Worm (Caenorhabditis elegans) whole organism, L4 larva: ENCODE data around the gene R02F2.9.

Experiments used
- D1046.2 ChIP-seq: fragments of 200-800 bp; sonication (Bioruptor generic); IDR thresholded peaks from 2 replicates; pipeline ENCODE4 v1.3.6; 2022; ENCODE audit warnings: missing genetic modification characterization, missing compliant biosample characterization
- T20F7.1 ChIP-seq: fragments of 200-800 bp; sonication (Bioruptor generic); optimal IDR thresholded peaks from 2 replicates; lab custom pipeline; 2018; ENCODE audit warnings: mild to moderate bottlenecking, missing genetic modification characterization, missing compliant biosample characterization
- Y105C5A.15 ChIP-seq: fragments of 200-800 bp; sonication (Bioruptor generic); IDR thresholded peaks from 2 replicates; pipeline ENCODE4 v1.3.6; 2022; ENCODE audit warnings: missing genetic modification characterization, missing compliant biosample characterization
- aly-2 ChIP-seq: sonication (generic microtip); optimal IDR thresholded peaks from 2 replicates; lab custom pipeline; 2018; ENCODE audit warnings: missing biosample characterization, missing genetic modification characterization
- arid-1 ChIP-seq: fragments of 200-800 bp; sonication (Bioruptor generic); conservative IDR thresholded peaks from 2 replicates; pipeline ENCODE4 v1.3.6; 2022; ENCODE audit warnings: missing genetic modification reagents, missing genetic modification characterization, missing compliant biosample characterization
- ceh-28 ChIP-seq: fragments of 150-350 bp; optimal IDR thresholded peaks from 2 replicates; lab custom pipeline; 2014; ENCODE audit warnings: missing biosample characterization, missing genetic modification reagents, missing genetic modification characterization
- ceh-44 ChIP-seq: fragments of 200-800 bp; sonication (Bioruptor generic); IDR thresholded peaks from 2 replicates; pipeline ENCODE4 v1.3.6; 2022; ENCODE audit warnings: missing genetic modification reagents, missing genetic modification characterization, missing compliant biosample characterization
- ceh-62 ChIP-seq: sonication (generic microtip); optimal IDR thresholded peaks from 2 replicates; lab custom pipeline; 2017; ENCODE audit warnings: missing biosample characterization, missing genetic modification characterization
- ces-1 ChIP-seq: fragments of 150-350 bp; sonication (generic microtip); optimal IDR thresholded peaks from 4 replicates; lab custom pipeline; 2014; ENCODE audit warnings: missing biosample characterization, missing genetic modification reagents, missing genetic modification characterization
- daf-16 ChIP-seq, 3 experiments: sonication (generic microtip); optimal IDR thresholded peaks; 2 replicates each; lab custom pipeline; 2016 to 2017; ENCODE audit warnings: missing genetic modification characterization in 3 of 3, missing genetic modification reagents in 3 of 3, mild to moderate bottlenecking in 2 of 3, missing compliant biosample characterization in 2 of 3, missing biosample characterization in 1 of 3, moderate library complexity in 1 of 3
- dve-1 ChIP-seq: sonication (generic microtip); optimal IDR thresholded peaks from 2 replicates; lab custom pipeline; 2017; ENCODE audit warnings: antibody characterized with exemption, mild to moderate bottlenecking, missing genetic modification characterization, missing compliant biosample characterization; ENCODE audit not compliant: insufficient read depth
- egl-43 ChIP-seq: fragments of 200-800 bp; sonication (Bioruptor generic); IDR thresholded peaks from 2 replicates; pipeline ENCODE4 v1.3.6; 2022; ENCODE audit warnings: missing genetic modification reagents, missing genetic modification characterization, missing compliant biosample characterization
- fkh-10 ChIP-seq: fragments of 150-350 bp; optimal IDR thresholded peaks from 2 replicates; lab custom pipeline; 2014; ENCODE audit warnings: missing biosample characterization, missing genetic modification reagents, missing genetic modification characterization
- fos-1 ChIP-seq: fragments of 150-350 bp; optimal IDR thresholded peaks from 2 replicates; lab custom pipeline; 2014; ENCODE audit warnings: missing biosample characterization, missing genetic modification characterization
- hlh-11 ChIP-seq: fragments of 200-800 bp; sonication (Bioruptor generic); optimal IDR thresholded peaks from 2 replicates; lab custom pipeline; 2018; ENCODE audit warnings: mild to moderate bottlenecking, missing genetic modification characterization, missing compliant biosample characterization
- jun-1 ChIP-seq: fragments of 150-350 bp; optimal IDR thresholded peaks from 2 replicates; lab custom pipeline; 2014; ENCODE audit warnings: missing biosample characterization, missing genetic modification reagents, missing genetic modification characterization
- lim-7 ChIP-seq: fragments of 200-800 bp; sonication (Bioruptor generic); IDR thresholded peaks from 2 replicates; pipeline ENCODE4 v1.3.6; 2022; ENCODE audit warnings: missing genetic modification characterization, missing compliant biosample characterization
- lin-1 ChIP-seq: fragments of 200-800 bp; sonication (Bioruptor generic); IDR thresholded peaks from 2 replicates; pipeline ENCODE4 v1.3.6; 2022; ENCODE audit warnings: missing genetic modification reagents, missing genetic modification characterization, missing compliant biosample characterization
- lin-15B ChIP-seq: fragments of 150-350 bp; sonication (generic microtip); optimal IDR thresholded peaks from 3 replicates; lab custom pipeline; 2014; ENCODE audit warnings: missing biosample characterization, missing genetic modification characterization
- lin-29 ChIP-seq: fragments of 200-800 bp; sonication (Bioruptor generic); IDR thresholded peaks from 2 replicates; pipeline ENCODE4 v1.3.6; 2022; ENCODE audit warnings: missing genetic modification reagents, missing genetic modification characterization, missing compliant biosample characterization
- mdt-29 ChIP-seq: fragments of 200-800 bp; sonication (Bioruptor generic); IDR thresholded peaks from 2 replicates; pipeline ENCODE4 v1.3.6; 2022; ENCODE audit warnings: missing genetic modification reagents, missing genetic modification characterization, missing compliant biosample characterization
- mxl-3 ChIP-seq: fragments of 200-800 bp; sonication (Bioruptor generic); optimal IDR thresholded peaks from 2 replicates; lab custom pipeline; 2018; ENCODE audit warnings: mild to moderate bottlenecking, missing genetic modification characterization, missing compliant biosample characterization
- nhr-111 ChIP-seq: fragments of 200-800 bp; sonication (Bioruptor generic); optimal IDR thresholded peaks from 2 replicates; lab custom pipeline; 2018; ENCODE audit warnings: mild to moderate bottlenecking, missing genetic modification characterization, missing compliant biosample characterization
- nhr-42 ChIP-seq: fragments of 200-800 bp; sonication (Bioruptor generic); IDR thresholded peaks from 2 replicates; pipeline ENCODE4 v1.3.6; 2022; ENCODE audit warnings: missing genetic modification characterization, missing compliant biosample characterization
- nhr-76 ChIP-seq: fragments of 150-350 bp; optimal IDR thresholded peaks from 2 replicates; lab custom pipeline; 2014; ENCODE audit warnings: missing biosample characterization, missing genetic modification characterization
- nhr-77 ChIP-seq: fragments of 150-350 bp; optimal IDR thresholded peaks from 2 replicates; lab custom pipeline; 2014; ENCODE audit warnings: missing biosample characterization, missing genetic modification characterization
- pha-4 ChIP-seq, 2 experiments: fragments of 150-350 bp in 1 of 2; fragments of 200-800 bp in 1 of 2; sonication (Bioruptor generic) in 1 of 2; IDR thresholded peaks in 1 of 2; optimal IDR thresholded peaks in 1 of 2; 2 replicates each; pipeline versions ENCODE4 v1.3.6 to Lab custom; 2014 to 2022; ENCODE audit warnings: missing genetic modification characterization in 2 of 2, missing genetic modification reagents in 2 of 2, missing biosample characterization in 1 of 2, missing compliant biosample characterization in 1 of 2
- php-3 ChIP-seq: fragments of 200-800 bp; sonication (Bioruptor generic); IDR thresholded peaks from 2 replicates; pipeline ENCODE4 v1.3.6; 2022; ENCODE audit warnings: missing genetic modification reagents, missing genetic modification characterization, missing compliant biosample characterization
- pqm-1 ChIP-seq: sonication (generic microtip); optimal IDR thresholded peaks from 2 replicates; lab custom pipeline; 2017; ENCODE audit warnings: missing biosample characterization, missing genetic modification characterization
- saeg-2 ChIP-seq: fragments of 200-800 bp; sonication (Bioruptor generic); IDR thresholded peaks from 2 replicates; pipeline ENCODE4 v1.3.6; 2022; ENCODE audit warnings: missing genetic modification reagents, missing genetic modification characterization, missing compliant biosample characterization
- set-16 ChIP-seq: fragments of 200-800 bp; sonication (Bioruptor generic); IDR thresholded peaks from 2 replicates; pipeline ENCODE4 v1.3.6; 2022; ENCODE audit warnings: missing genetic modification reagents, missing genetic modification characterization, missing compliant biosample characterization
- snpc-4 ChIP-seq: fragments of 150-350 bp; optimal IDR thresholded peaks from 2 replicates; lab custom pipeline; 2014; ENCODE audit warnings: missing biosample characterization, missing genetic modification characterization
- spr-3 ChIP-seq: fragments of 200-800 bp; sonication (Bioruptor generic); optimal IDR thresholded peaks from 2 replicates; lab custom pipeline; 2018; ENCODE audit warnings: mild to moderate bottlenecking, missing genetic modification characterization, missing compliant biosample characterization
- unc-130 ChIP-seq: sonication (generic microtip); optimal IDR thresholded peaks from 2 replicates; lab custom pipeline; 2016; ENCODE audit warnings: missing genetic modification reagents, missing genetic modification characterization, missing compliant biosample characterization
- unc-62 ChIP-seq, 3 experiments: fragments of 150-350 bp in 1 of 3; sonication (generic microtip); optimal IDR thresholded peaks in 2 of 3; peaks in 1 of 3; 1 replicate in 1 of 3; 2 replicates in 2 of 3; lab custom pipeline; 2014 to 2017; ENCODE audit warnings: missing biosample characterization in 3 of 3, missing genetic modification characterization in 3 of 3, missing genetic modification reagents in 3 of 3, missing genotype in 1 of 3
- ztf-11 ChIP-seq: fragments of 150-350 bp; optimal IDR thresholded peaks from 2 replicates; lab custom pipeline; 2014; ENCODE audit warnings: missing biosample characterization, missing genetic modification characterization

R02F2.9 gene

DNA sequence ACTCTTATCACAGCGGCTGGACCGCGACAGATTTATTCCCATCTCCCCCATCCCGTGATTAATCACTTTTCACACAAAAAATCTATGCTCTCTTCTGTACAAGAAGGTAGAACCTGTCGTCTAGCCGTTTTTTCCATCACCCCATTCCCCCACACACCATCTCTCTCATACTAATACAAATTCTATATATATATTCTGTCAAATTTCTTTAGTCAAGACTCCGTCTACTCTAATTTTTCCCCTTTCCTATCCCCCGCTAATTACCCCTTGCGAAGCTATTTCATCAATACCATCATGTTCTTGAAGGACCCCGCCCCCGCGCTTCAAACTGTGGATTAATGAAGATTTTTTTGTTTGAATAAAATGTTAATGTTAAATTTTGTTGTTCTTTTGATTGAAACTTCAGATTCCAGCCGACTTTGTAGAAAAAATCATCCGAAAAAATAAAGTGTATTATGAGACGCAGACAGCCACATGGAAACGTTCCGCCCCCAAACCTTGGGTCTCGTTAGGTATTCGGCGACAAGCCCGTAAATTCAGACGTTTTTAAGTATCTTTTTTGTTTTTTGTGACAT is 7.1 kb downstream of the R02F2.9 start (continued):
- TF ChIP-seq lim-7 (GFP tag; lab: Robert Waterston, UW) (peak; percentile 43; the same call in 1 of the 2 replicates), nhr-77 (tag; lab: Kevin White, UChicago) (no peak), daf-16 (GFP tag; optimal IDR thresholded peaks at IDR 0.05; lab: Kevin White, UChicago) (no peak), daf-16 (tag; optimal IDR thresholded peaks at IDR 0.05; lab: Kevin White, UChicago) (peak; percentile 32), fos-1 (no peak), nhr-42 (GFP tag; lab: Robert Waterston, UW) (peak; percentile 27; the same call in 1 of the 2 replicates), aly-2 (tag; lab: Kevin White, UChicago) (no peak), lin-29 (GFP tag; lab: Robert Waterston, UW) (no peak), pha-4 (GFP tag; IDR thresholded peaks at IDR 0.05; lab: Robert Waterston, UW) (no peak), pha-4 (tag; optimal IDR thresholded peaks at IDR 0.05; lab: Kevin White, UChicago) (no peak), Y105C5A.15 (GFP tag; lab: Robert Waterston, UW) (no peak), T20F7.1 (GFP tag; lab: Kevin White, UChicago) (peak; percentile 67)
- TF ChIP-seq, all 104 proteins: peak for 27

DNA sequence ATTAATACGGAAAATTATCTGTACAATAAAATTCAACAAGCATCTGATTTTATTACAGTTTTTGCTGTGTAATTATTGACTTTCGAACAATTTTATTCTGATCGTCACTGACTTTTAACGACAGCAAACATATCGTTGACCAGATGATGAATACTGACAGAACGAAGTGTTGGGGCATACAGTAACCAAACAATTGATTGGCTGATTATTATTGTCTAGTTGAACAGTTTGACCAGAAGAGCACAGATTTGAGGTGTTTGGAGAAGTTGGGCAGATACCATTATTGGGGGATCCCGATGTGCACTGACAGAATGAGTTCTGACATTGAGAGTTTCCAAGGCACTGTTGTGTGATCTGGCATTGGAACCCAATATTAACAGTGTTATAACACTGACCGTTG is 7.9 kb downstream of the R02F2.9 start:
- TF ChIP-seq set-16 (no peak), ceh-62 (tag; lab: Kevin White, UChicago) (no peak), unc-130 (no peak), mxl-3 (GFP tag; lab: Kevin White, UChicago) (no peak), snpc-4 (tag; lab: Kevin White, UChicago) (no peak), ceh-44 (GFP tag; lab: Robert Waterston, UW) (no peak), ces-1 (no peak), spr-3 (GFP tag; lab: Kevin White, UChicago) (no peak), fkh-10 (GFP tag; lab: Kevin White, UChicago) (no peak), pqm-1 (tag; lab: Kevin White, UChicago) (no peak), php-3 (no peak), jun-1 (tag; lab: Kevin White, UChicago) (no peak)

DNA sequence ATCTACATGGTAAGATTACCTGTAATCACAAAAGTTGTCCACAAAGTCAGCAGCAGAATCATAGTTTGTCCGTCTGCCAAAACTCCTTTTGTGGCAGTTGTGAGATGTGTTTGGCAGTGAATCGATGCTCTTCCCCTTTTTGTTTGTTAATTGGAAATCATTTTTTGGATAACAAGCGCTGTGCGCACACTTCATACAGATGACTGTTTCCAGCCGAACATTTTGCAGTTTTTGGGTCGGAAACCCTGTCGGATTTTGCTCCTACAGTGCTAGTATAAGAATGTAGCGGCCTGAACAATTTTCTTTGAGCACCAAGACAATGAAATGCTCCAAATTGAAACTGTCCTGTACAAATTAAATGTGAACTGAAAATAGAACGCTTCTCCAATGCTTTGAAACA is 9.7 kb downstream of the R02F2.9 start, which contains the start of gene D1044.7:
Gene D1044.7 (minus strand): TSS at position 101 of the 400 bp plus-strand sequence.
- TF ChIP-seq nhr-76 (tag; lab: Kevin White, UChicago) (no peak), unc-62 (GFP tag; optimal IDR thresholded peaks at IDR 0.05 in 1 of 2; lab: Kevin White, UChicago) (peak in 1 of 2 experiments; percentile 63), unc-62 (tag; optimal IDR thresholded peaks at IDR 0.05; lab: Kevin White, UChicago) (no peak)
- TF ChIP-seq, all 104 proteins: peak for 1

ce11 chrIII:5512502-5512901 is 13.5 kb downstream of the R02F2.9 start, which contains the start of gene pqn-25:
pqn-25 (minus strand) TSS chrIII:5512602.
- no peak for TF ChIP-seq lin-1 (GFP tag; lab: Robert Waterston, UW)
- no peak for TF ChIP-seq hlh-11 (tag; lab: Kevin White, UChicago)
- TF ChIP-seq mdt-29 (GFP tag; lab: Robert Waterston, UW), result no peak
- no peak for TF ChIP-seq lin-15B (tag; lab: Kevin White, UChicago)
- no peak for TF ChIP-seq arid-1 (GFP tag; lab: Robert Waterston, UW)
- no peak for TF ChIP-seq ces-1
- no peak for TF ChIP-seq fos-1
- no peak for TF ChIP-seq ceh-28 (tag; lab: Kevin White, UChicago)
- TF ChIP-seq ztf-11 (tag; lab: Kevin White, UChicago), result no peak
- no peak for TF ChIP-seq D1046.2
- no peak for TF ChIP-seq nhr-111 (GFP tag; lab: Kevin White, UChicago)
- TF ChIP-seq egl-43 (GFP tag; lab: Robert Waterston, UW), result no peak
- no peak for TF ChIP-seq set-16
- TF ChIP-seq dve-1 (tag; lab: Kevin White, UChicago), result no peak
- TF ChIP-seq saeg-2 (GFP tag; lab: Robert Waterston, UW), result no peak
- TF ChIP-seq, all 104 proteins: peak for 0
